Worm (Caenorhabditis elegans) whole organism, young adult: ENCODE results near the gene ogr-2.

Experiments used
- B0261.1 ChIP-seq: sonication (generic microtip); optimal IDR thresholded peaks from 2 replicates; lab custom pipeline; 2016; ENCODE audit warnings: mild to moderate bottlenecking, missing genetic modification characterization, moderate library complexity, missing compliant biosample characterization
- C17E4.6 ChIP-seq: fragments of 200-800 bp; sonication (Bioruptor generic); IDR thresholded peaks from 2 replicates; pipeline ENCODE4 v1.3.6; 2022; ENCODE audit warnings: missing genetic modification reagents, missing genetic modification characterization, missing compliant biosample characterization
- F10E7.11 ChIP-seq: sonication (generic microtip); optimal IDR thresholded peaks from 2 replicates; lab custom pipeline; 2017; ENCODE audit warnings: mild to moderate bottlenecking, missing genetic modification characterization, moderate library complexity, missing compliant biosample characterization
- F23B12.7 ChIP-seq: sonication (generic microtip); optimal IDR thresholded peaks from 2 replicates; lab custom pipeline; 2017; ENCODE audit warnings: missing genetic modification characterization, mild to moderate bottlenecking, missing compliant biosample characterization, antibody characterized with exemption, moderate library complexity; ENCODE audit not compliant: insufficient read depth
- F37B4.10 ChIP-seq: fragments of 200-800 bp; sonication (Bioruptor generic); IDR thresholded peaks from 2 replicates; pipeline ENCODE4 v1.3.6; 2022; ENCODE audit warnings: missing genetic modification characterization, missing compliant biosample characterization
- F39B2.1 ChIP-seq: fragments of 200-800 bp; sonication (Bioruptor generic); IDR thresholded peaks from 2 replicates; pipeline ENCODE4 v1.3.6; 2022; ENCODE audit warnings: missing genetic modification reagents, missing genetic modification characterization, missing compliant biosample characterization
- F49E8.2 ChIP-seq: sonication (generic microtip); optimal IDR thresholded peaks from 3 replicates; lab custom pipeline; 2017; ENCODE audit warnings: missing genetic modification characterization, mild to moderate bottlenecking, missing compliant biosample characterization, antibody characterized with exemption, moderate library complexity; ENCODE audit not compliant: insufficient read depth
- K12H6.12 ChIP-seq: fragments of 200-800 bp; sonication (Bioruptor generic); optimal IDR thresholded peaks from 2 replicates; lab custom pipeline; 2018; ENCODE audit warnings: mild to moderate bottlenecking, missing genetic modification characterization, missing compliant biosample characterization
- Y56A3A.18 ChIP-seq: fragments of 200-800 bp; sonication (Bioruptor generic); IDR thresholded peaks from 2 replicates; pipeline ENCODE4 v1.3.6; 2022; ENCODE audit warnings: missing genetic modification reagents, missing genetic modification characterization, missing compliant biosample characterization
- attf-5 ChIP-seq: fragments of 200-800 bp; sonication (Bioruptor generic); optimal IDR thresholded peaks from 2 replicates; lab custom pipeline; 2018; ENCODE audit warnings: mild to moderate bottlenecking, missing genetic modification characterization, missing compliant biosample characterization
- bed-1 ChIP-seq: fragments of 200-800 bp; sonication (Bioruptor generic); IDR thresholded peaks from 2 replicates; pipeline ENCODE4 v1.3.6; 2022; ENCODE audit warnings: missing genetic modification reagents, missing genetic modification characterization, missing compliant biosample characterization
- bed-2 ChIP-seq: fragments of 200-800 bp; sonication (Bioruptor generic); IDR thresholded peaks from 2 replicates; pipeline ENCODE4 v1.3.6; 2022; ENCODE audit warnings: missing genetic modification reagents, missing genetic modification characterization, missing compliant biosample characterization
- cebp-1 ChIP-seq, 2 experiments: fragments of 200-800 bp in 1 of 2; sonication (Bioruptor generic) in 1 of 2; sonication (generic microtip) in 1 of 2; IDR thresholded peaks in 1 of 2; optimal IDR thresholded peaks in 1 of 2; 2 replicates each; pipeline versions ENCODE4 v1.3.6 to Lab custom; 2017 to 2022; ENCODE audit warnings: missing compliant biosample characterization in 2 of 2, missing genetic modification characterization in 2 of 2, mild to moderate bottlenecking in 1 of 2, missing genetic modification reagents in 1 of 2, moderate library complexity in 1 of 2
- cebp-2 ChIP-seq: fragments of 200-800 bp; sonication (Bioruptor generic); IDR thresholded peaks from 2 replicates; pipeline ENCODE4 v1.3.6; 2022; ENCODE audit warnings: missing genetic modification characterization, missing compliant biosample characterization
- ceh-91 ChIP-seq: fragments of 200-800 bp; sonication (Bioruptor generic); IDR thresholded peaks from 2 replicates; pipeline ENCODE4 v1.3.6; 2022; ENCODE audit warnings: missing genetic modification reagents, missing genetic modification characterization, missing compliant biosample characterization
- dox-1 ChIP-seq: fragments of 200-800 bp; sonication (Bioruptor generic); IDR thresholded peaks from 2 replicates; pipeline ENCODE4 v1.3.6; 2022; ENCODE audit warnings: missing genetic modification reagents, missing genetic modification characterization, missing compliant biosample characterization
- egl-44 ChIP-seq: fragments of 200-800 bp; sonication (Bioruptor generic); IDR thresholded peaks from 2 replicates; pipeline ENCODE4 v1.3.6; 2022; ENCODE audit warnings: missing genetic modification reagents, missing genetic modification characterization, missing compliant biosample characterization
- egrh-3 ChIP-seq: fragments of 200-800 bp; sonication (Bioruptor generic); IDR thresholded peaks from 2 replicates; pipeline ENCODE4 v1.3.6; 2022; ENCODE audit warnings: missing genetic modification reagents, missing genetic modification characterization, missing compliant biosample characterization
- ekl-4 ChIP-seq: fragments of 200-800 bp; sonication (Bioruptor generic); IDR thresholded peaks from 2 replicates; pipeline ENCODE4 v1.3.6; 2022; ENCODE audit warnings: missing genetic modification reagents, missing genetic modification characterization, missing compliant biosample characterization
- gei-17 ChIP-seq: fragments of 200-800 bp; sonication (Bioruptor generic); optimal IDR thresholded peaks from 2 replicates; lab custom pipeline; 2018; ENCODE audit warnings: mild to moderate bottlenecking, missing genetic modification characterization, missing compliant biosample characterization
- hlh-26 ChIP-seq: fragments of 200-800 bp; sonication (Bioruptor generic); conservative IDR thresholded peaks from 2 replicates; pipeline ENCODE4 v1.3.6; 2022; ENCODE audit warnings: missing genetic modification reagents, missing genetic modification characterization, missing compliant biosample characterization
- hmg-1.2 ChIP-seq: fragments of 200-800 bp; sonication (Bioruptor generic); IDR thresholded peaks from 2 replicates; pipeline ENCODE4 v1.3.6; 2022; ENCODE audit warnings: missing genetic modification reagents, missing genetic modification characterization, missing compliant biosample characterization
- hrde-1 ChIP-seq: sonication (generic microtip); optimal IDR thresholded peaks from 2 replicates; lab custom pipeline; 2016; ENCODE audit warnings: missing genetic modification characterization, mild to moderate bottlenecking, missing compliant biosample characterization, moderate library complexity, missing genotype, missing genetic modification reagents, borderline replicate concordance
- hsf-1 ChIP-seq: fragments of 200-800 bp; sonication (Bioruptor generic); IDR thresholded peaks from 2 replicates; pipeline ENCODE4 v1.3.6; 2022; ENCODE audit warnings: missing genetic modification reagents, missing genetic modification characterization, missing compliant biosample characterization
- let-526 ChIP-seq: fragments of 200-800 bp; sonication (Bioruptor generic); IDR thresholded peaks from 2 replicates; pipeline ENCODE4 v1.3.6; 2022; ENCODE audit warnings: missing genetic modification reagents, missing genetic modification characterization, missing compliant biosample characterization
- lin-26 ChIP-seq: fragments of 200-800 bp; sonication (Bioruptor generic); IDR thresholded peaks from 2 replicates; pipeline ENCODE4 v1.3.6; 2022; ENCODE audit warnings: missing genetic modification reagents, missing genetic modification characterization, missing compliant biosample characterization
- lir-1 ChIP-seq: fragments of 200-800 bp; sonication (Bioruptor generic); conservative IDR thresholded peaks from 2 replicates; pipeline ENCODE4 v1.3.6; 2022; ENCODE audit warnings: missing genetic modification reagents, missing genetic modification characterization, missing compliant biosample characterization
- lsl-1 ChIP-seq: fragments of 200-800 bp; sonication (Bioruptor generic); optimal IDR thresholded peaks from 2 replicates; lab custom pipeline; 2018; ENCODE audit warnings: mild to moderate bottlenecking, missing genetic modification characterization, moderate library complexity, missing compliant biosample characterization
- madf-10 ChIP-seq: sonication (generic microtip); optimal IDR thresholded peaks from 2 replicates; lab custom pipeline; 2016; ENCODE audit warnings: mild to moderate bottlenecking, missing genetic modification characterization, missing compliant biosample characterization
- mes-4 ChIP-seq: sonication (generic microtip); optimal IDR thresholded peaks from 2 replicates; lab custom pipeline; 2016; ENCODE audit warnings: missing genotype, missing genetic modification characterization, missing compliant biosample characterization
- nfya-2 ChIP-seq: fragments of 200-800 bp; sonication (Bioruptor generic); IDR thresholded peaks from 2 replicates; pipeline ENCODE4 v1.3.6; 2022; ENCODE audit warnings: missing genetic modification reagents, missing genetic modification characterization, missing compliant biosample characterization
- nhr-120 ChIP-seq: fragments of 200-800 bp; sonication (Bioruptor generic); IDR thresholded peaks from 2 replicates; pipeline ENCODE4 v1.3.6; 2022; ENCODE audit warnings: missing genetic modification characterization, missing compliant biosample characterization
- nhr-179 ChIP-seq: sonication (generic microtip); optimal IDR thresholded peaks from 2 replicates; lab custom pipeline; 2016; ENCODE audit warnings: mild to moderate bottlenecking, missing genetic modification characterization, missing compliant biosample characterization
- nhr-80 ChIP-seq: sonication (generic microtip); optimal IDR thresholded peaks from 2 replicates; lab custom pipeline; 2016; ENCODE audit warnings: missing genetic modification characterization, missing compliant biosample characterization
- nhr-90 ChIP-seq: sonication (generic microtip); optimal IDR thresholded peaks from 2 replicates; lab custom pipeline; 2016; ENCODE audit warnings: missing genotype, mild to moderate bottlenecking, missing genetic modification characterization, missing compliant biosample characterization
- repo-1 ChIP-seq: sonication (generic microtip); optimal IDR thresholded peaks from 2 replicates; lab custom pipeline; 2017; ENCODE audit warnings: mild to moderate bottlenecking, missing genetic modification characterization, missing compliant biosample characterization
- rpc-1 ChIP-seq, 2 experiments: fragments of 150-350 bp in 1 of 2; sonication (generic microtip) in 1 of 2; optimal IDR thresholded peaks; 2 replicates each; lab custom pipeline; 2014 to 2018; ENCODE audit warnings: missing biosample characterization in 1 of 2, missing genetic modification characterization in 1 of 2, missing genetic modification reagents in 1 of 2, missing genotype in 1 of 2
- snpc-3.4 ChIP-seq: sonication (generic microtip); optimal IDR thresholded peaks from 2 replicates; lab custom pipeline; 2017; ENCODE audit warnings: missing genetic modification characterization, mild to moderate bottlenecking, missing compliant biosample characterization, antibody characterized with exemption, moderate library complexity, missing genotype, missing genetic modification reagents
- unc-130 ChIP-seq: sonication (generic microtip); optimal IDR thresholded peaks from 2 replicates; lab custom pipeline; 2016; ENCODE audit warnings: missing genetic modification reagents, missing genetic modification characterization, missing compliant biosample characterization
- unc-62 ChIP-seq: fragments of 150-350 bp; optimal IDR thresholded peaks from 2 replicates; lab custom pipeline; 2014; ENCODE audit warnings: missing biosample characterization, missing genetic modification reagents, missing genetic modification characterization
- xnd-1 ChIP-seq: sonication (generic microtip); optimal IDR thresholded peaks from 2 replicates; lab custom pipeline; 2016; ENCODE audit warnings: missing genotype, missing genetic modification reagents, missing genetic modification characterization, missing compliant biosample characterization
- zfh-2 ChIP-seq: fragments of 200-800 bp; sonication (Bioruptor generic); conservative IDR thresholded peaks from 2 replicates; pipeline ENCODE4 v1.3.6; 2022; ENCODE audit warnings: missing genetic modification reagents, missing genetic modification characterization, missing compliant biosample characterization
- ztf-25 ChIP-seq: fragments of 200-800 bp; sonication (Bioruptor generic); IDR thresholded peaks from 2 replicates; pipeline ENCODE4 v1.3.6; 2022; ENCODE audit warnings: missing genetic modification reagents, missing genetic modification characterization, missing compliant biosample characterization
- ztf-26 ChIP-seq: sonication (generic microtip); optimal IDR thresholded peaks from 2 replicates; lab custom pipeline; 2017; ENCODE audit warnings: missing genetic modification characterization, missing compliant biosample characterization

Gene ogr-2

ce11 chrII:10012490-10012889, 28.4 kb upstream of the ogr-2 start:
- no peak for TF ChIP-seq nhr-120 (GFP tag; lab: Robert Waterston, UW)
- TF ChIP-seq egrh-3 (GFP tag; lab: Robert Waterston, UW) = no peak
- no peak for TF ChIP-seq ekl-4 (GFP tag; lab: Robert Waterston, UW)
- TF ChIP-seq cebp-2 (GFP tag; lab: Robert Waterston, UW) = no peak
- no peak for TF ChIP-seq ztf-26 (tag; lab: Kevin White, UChicago)
- TF ChIP-seq gei-17 = no peak
- TF ChIP-seq bed-1 = no peak
- no peak for TF ChIP-seq F37B4.10
- TF ChIP-seq Y56A3A.18 (GFP tag; lab: Robert Waterston, UW) = 0 out of 2 replicates have a peak, but pooled peaks have one; percentile 16
- TF ChIP-seq cebp-1 (GFP tag; IDR thresholded peaks at IDR 0.05; lab: Robert Waterston, UW) = no peak
- peak; percentile 5 for TF ChIP-seq cebp-1 (tag; optimal IDR thresholded peaks at IDR 0.05; lab: Kevin White, UChicago)

ce11 chrII:10014384-10014783, 26.6 kb upstream of the ogr-2 start:
- TF ChIP-seq nfya-2 (GFP tag; lab: Robert Waterston, UW) (no peak), snpc-3.4 (tag; lab: Kevin White, UChicago) (no peak), ekl-4 (GFP tag; lab: Robert Waterston, UW) (no peak), unc-62 (GFP tag; lab: Kevin White, UChicago) (no peak), cebp-2 (GFP tag; lab: Robert Waterston, UW) (no peak), nhr-90 (tag; lab: Kevin White, UChicago) (no peak), lsl-1 (no peak), hmg-1.2 (GFP tag; lab: Robert Waterston, UW) (no peak), ztf-26 (tag; lab: Kevin White, UChicago) (no peak), lir-1 (GFP tag; lab: Robert Waterston, UW) (no peak), F49E8.2 (tag; lab: Kevin White, UChicago) (no peak), xnd-1 (no peak), hrde-1 (tag; lab: Kevin White, UChicago) (no peak), ceh-91 (no peak), let-526 (GFP tag; lab: Robert Waterston, UW) (no peak), F10E7.11 (tag; lab: Kevin White, UChicago) (no peak)

- TF ChIP-seq ztf-25 (GFP tag; lab: Robert Waterston, UW) = no peak
- TF ChIP-seq repo-1 (tag; lab: Kevin White, UChicago) = no peak
- TF ChIP-seq bed-2 (GFP tag; lab: Robert Waterston, UW) = no peak
- peak; percentile 20 for TF ChIP-seq K12H6.12
- no peak for TF ChIP-seq nhr-80 (tag; lab: Kevin White, UChicago)
- TF ChIP-seq zfh-2 (GFP tag; lab: Robert Waterston, UW) = peak; percentile 88
- no peak for TF ChIP-seq egl-44 (GFP tag; lab: Robert Waterston, UW)
- TF ChIP-seq dox-1 (GFP tag; lab: Robert Waterston, UW) = peak; percentile 25; the same call in 1 of the 2 replicates
- TF ChIP-seq madf-10 (tag; lab: Kevin White, UChicago) = no peak
- TF ChIP-seq F49E8.2 (tag; lab: Kevin White, UChicago) = no peak
- no peak for TF ChIP-seq nhr-179 (tag; lab: Kevin White, UChicago)
- TF ChIP-seq F37B4.10 = no peak
- no peak for TF ChIP-seq hsf-1 (GFP tag; lab: Robert Waterston, UW)
- TF ChIP-seq B0261.1 (tag; lab: Kevin White, UChicago) = no peak
- TF ChIP-seq attf-5 = peak; percentile 33
- TF ChIP-seq mes-4 (tag; lab: Kevin White, UChicago) = no peak
- TF ChIP-seq hlh-26 (GFP tag; lab: Robert Waterston, UW) = no peak
- no peak for TF ChIP-seq let-526 (GFP tag; lab: Robert Waterston, UW)
- no peak for TF ChIP-seq C17E4.6 (GFP tag; lab: Robert Waterston, UW)
- no peak for TF ChIP-seq F39B2.1 (GFP tag; lab: Robert Waterston, UW)
- TF ChIP-seq Y56A3A.18 (GFP tag; lab: Robert Waterston, UW) = no peak
- no peak for TF ChIP-seq nhr-90 (tag; lab: Kevin White, UChicago)
- TF ChIP-seq lin-26 (GFP tag; lab: Robert Waterston, UW) = peak; percentile 63
- TF ChIP-seq F23B12.7 = no peak
- TF ChIP-seq unc-130 = no peak
- TF ChIP-seq ztf-26 (tag; lab: Kevin White, UChicago) = peak; percentile 43
- TF ChIP-seq cebp-2 (GFP tag; lab: Robert Waterston, UW) = no peak
- no peak for TF ChIP-seq rpc-1 (optimal IDR thresholded peaks at IDR 0.05; lab: Kevin White, UChicago)
- no peak for TF ChIP-seq rpc-1 (tag; optimal IDR thresholded peaks at IDR 0.05; lab: Kevin White, UChicago)
Observed at ce11 chrII:10016013-10016412, 24.9 kb upstream of the ogr-2 start, which contains the start of gene lec-2. lec-2 (minus strand) TSS chrII:10016183.
